Fruit fly (Drosophila melanogaster) whole organism, embryonic: Measurements from ENCODE around the gene mwh.

Experiments used
- Abd-B ChIP-seq: fragments of 200-800 bp; sonication (Bioruptor generic); optimal IDR thresholded peaks from 2 replicates; lab custom pipeline; 2018; ENCODE audit warnings: missing biosample characterization, mild to moderate bottlenecking, missing genetic modification characterization, moderate library complexity
- Adf1 ChIP-seq: fragments of 200-800 bp; sonication (Bioruptor generic); IDR thresholded peaks from 2 replicates; pipeline ENCODE4 v1.3.6; 2022; ENCODE audit warnings: missing biosample characterization, missing genetic modification characterization
- CG10543 ChIP-seq: fragments of 200-800 bp; sonication (Bioruptor generic); optimal IDR thresholded peaks from 3 replicates; lab custom pipeline; 2017; ENCODE audit warnings: missing biosample characterization, mild to moderate bottlenecking, missing genetic modification characterization, moderate library complexity
- CG13624 ChIP-seq: fragments of 200-800 bp; sonication (Bioruptor generic); optimal IDR thresholded peaks from 2 replicates; lab custom pipeline; 2016; ENCODE audit warnings: missing biosample characterization, missing genetic modification characterization
- CG1529 ChIP-seq: fragments of 200-800 bp; sonication (Bioruptor generic); optimal IDR thresholded peaks from 3 replicates; lab custom pipeline; 2018; ENCODE audit warnings: missing biosample characterization, missing genetic modification characterization
- CG17385 ChIP-seq: fragments of 200-800 bp; sonication (Bioruptor generic); optimal IDR thresholded peaks from 3 replicates; lab custom pipeline; 2018; ENCODE audit warnings: missing biosample characterization, mild to moderate bottlenecking, missing genetic modification characterization
- CG18764 ChIP-seq: fragments of 200-800 bp; sonication (Bioruptor generic); optimal IDR thresholded peaks from 3 replicates; lab custom pipeline; 2016; ENCODE audit warnings: missing biosample characterization, missing genetic modification characterization
- CG2199 ChIP-seq: fragments of 200-800 bp; sonication (Bioruptor generic); IDR thresholded peaks from 3 replicates; pipeline ENCODE4 v1.3.6; 2022; ENCODE audit warnings: missing biosample characterization, missing genetic modification characterization
- CG2875 ChIP-seq: fragments of 200-800 bp; sonication (Bioruptor generic); optimal IDR thresholded peaks from 2 replicates; lab custom pipeline; 2017; ENCODE audit warnings: missing biosample characterization, mild to moderate bottlenecking, missing genetic modification characterization, missing genetic modification reagents
- CG31365 ChIP-seq: fragments of 200-800 bp; sonication (Bioruptor generic); optimal IDR thresholded peaks from 2 replicates; lab custom pipeline; 2018; ENCODE audit warnings: missing biosample characterization, mild to moderate bottlenecking, missing genetic modification characterization
- CG4328 ChIP-seq: fragments of 200-800 bp; sonication (Bioruptor generic); optimal IDR thresholded peaks from 3 replicates; lab custom pipeline; 2017; ENCODE audit warnings: missing biosample characterization, missing genetic modification reagents, missing genetic modification characterization
- CG7786 ChIP-seq: fragments of 200-800 bp; sonication (Bioruptor generic); optimal IDR thresholded peaks from 2 replicates; lab custom pipeline; 2016; ENCODE audit warnings: missing biosample characterization, missing genetic modification characterization
- CG8359 ChIP-seq: fragments of 200-800 bp; sonication (Bioruptor generic); optimal IDR thresholded peaks from 2 replicates; lab custom pipeline; 2017; ENCODE audit warnings: missing biosample characterization, mild to moderate bottlenecking, missing genetic modification characterization, borderline replicate concordance
- CG9817 ChIP-seq: fragments of 200-800 bp; sonication (Bioruptor generic); optimal IDR thresholded peaks from 2 replicates; lab custom pipeline; 2018; ENCODE audit warnings: missing biosample characterization, mild to moderate bottlenecking, missing genetic modification characterization, moderate library complexity
- CG9876 ChIP-seq: fragments of 200-800 bp; sonication (Bioruptor generic); optimal IDR thresholded peaks from 2 replicates; lab custom pipeline; 2016; ENCODE audit warnings: missing biosample characterization, missing genetic modification characterization
- Chrac-16 ChIP-seq: fragments of 200-800 bp; sonication (Bioruptor generic); optimal IDR thresholded peaks from 3 replicates; lab custom pipeline; 2016; ENCODE audit warnings: missing biosample characterization, missing genetic modification characterization
- Doc2 ChIP-seq: fragments of 200-800 bp; sonication (Bioruptor generic); IDR thresholded peaks from 2 replicates; pipeline ENCODE4 v1.3.6; 2022; ENCODE audit warnings: missing biosample characterization, missing genetic modification characterization
- E2f1 ChIP-seq: fragments of 200-800 bp; sonication (Bioruptor generic); IDR thresholded peaks from 2 replicates; pipeline ENCODE4 v1.3.6; 2022; ENCODE audit warnings: missing biosample characterization, missing genetic modification characterization
- Ets65A ChIP-seq: fragments of 200-800 bp; sonication (Bioruptor generic); peaks from one replicate; lab custom pipeline; 2016; ENCODE audit warnings: missing biosample characterization, missing genetic modification characterization
- Fer3 ChIP-seq: fragments of 200-800 bp; sonication (Bioruptor generic); optimal IDR thresholded peaks from 2 replicates; lab custom pipeline; 2018; ENCODE audit warnings: missing biosample characterization, mild to moderate bottlenecking, missing genetic modification characterization, moderate library complexity
- HLH54F ChIP-seq: fragments of 200-800 bp; sonication (Bioruptor generic); optimal IDR thresholded peaks from 3 replicates; lab custom pipeline; 2016; ENCODE audit warnings: missing biosample characterization, missing genetic modification characterization
- Lhr ChIP-seq: fragments of 200-800 bp; sonication (Bioruptor generic); optimal IDR thresholded peaks from 3 replicates; lab custom pipeline; 2017; ENCODE audit warnings: mild to moderate bottlenecking, missing biosample characterization, missing genetic modification reagents, missing genetic modification characterization
- Nf-YA ChIP-seq: fragments of 200-800 bp; sonication (Bioruptor generic); IDR thresholded peaks from 2 replicates; pipeline ENCODE4 v1.3.6; 2022; ENCODE audit warnings: missing biosample characterization, missing genetic modification characterization
- Optix ChIP-seq: fragments of 200-800 bp; sonication (Bioruptor generic); IDR thresholded peaks from 3 replicates; pipeline ENCODE4 v1.3.6; 2022; ENCODE audit warnings: missing biosample characterization, missing genetic modification characterization
- Pdp1 ChIP-seq, 2 experiments: fragments of 200-800 bp; sonication (Bioruptor generic); optimal IDR thresholded peaks; 3 replicates each; lab custom pipeline; 2016; ENCODE audit warnings: missing biosample characterization in 2 of 2, missing genetic modification characterization in 2 of 2, mild to moderate bottlenecking in 1 of 2, moderate library complexity in 1 of 2
- Sox100B ChIP-seq: fragments of 200-800 bp; sonication (Bioruptor generic); optimal IDR thresholded peaks from 3 replicates; lab custom pipeline; 2018; ENCODE audit warnings: missing biosample characterization, mild to moderate bottlenecking, missing genetic modification characterization
- Tbp ChIP-seq: fragments of >200 bp; optimal IDR thresholded peaks from 2 replicates; lab custom pipeline; 2018; ENCODE audit warnings: missing biosample characterization, missing genetic modification characterization
- chn ChIP-seq: fragments of 200-800 bp; sonication (Bioruptor generic); optimal IDR thresholded peaks from 2 replicates; lab custom pipeline; 2016; ENCODE audit warnings: missing biosample characterization, missing genetic modification characterization
- cwo ChIP-seq: fragments of 200-800 bp; sonication (Bioruptor generic); optimal IDR thresholded peaks from 3 replicates; lab custom pipeline; 2017; ENCODE audit warnings: missing biosample characterization, missing genetic modification characterization, mild to moderate bottlenecking, moderate library complexity, missing genetic modification reagents
- eve ChIP-seq, 2 experiments: fragments of >200 bp; optimal IDR thresholded peaks; 2 replicates each; lab custom pipeline; 2017; ENCODE audit warnings: missing biosample characterization in 2 of 2, missing genetic modification characterization in 2 of 2
- fd64A ChIP-seq: fragments of 200-800 bp; sonication (Bioruptor generic); optimal IDR thresholded peaks from 3 replicates; lab custom pipeline; 2018; ENCODE audit warnings: missing biosample characterization, mild to moderate bottlenecking, missing genetic modification characterization
- her ChIP-seq: fragments of 200-800 bp; sonication (Bioruptor generic); optimal IDR thresholded peaks from 2 replicates; lab custom pipeline; 2016; ENCODE audit warnings: missing biosample characterization, missing genetic modification characterization
- insv ChIP-seq, 2 experiments: fragments of 200-800 bp; sonication (Bioruptor generic); optimal IDR thresholded peaks; 3 replicates each; lab custom pipeline; 2016 to 2018; ENCODE audit warnings: missing biosample characterization in 2 of 2, missing genetic modification characterization in 2 of 2
- kay ChIP-seq: fragments of 200-800 bp; sonication (Bioruptor generic); optimal IDR thresholded peaks from 2 replicates; lab custom pipeline; 2016; ENCODE audit warnings: missing biosample characterization, missing genetic modification characterization
- kni ChIP-seq: fragments of 200-800 bp; sonication (Bioruptor generic); optimal IDR thresholded peaks from 3 replicates; lab custom pipeline; 2017; ENCODE audit warnings: mild to moderate bottlenecking, missing biosample characterization, missing genetic modification reagents, missing genetic modification characterization
- lab ChIP-seq: fragments of 200-800 bp; sonication (Bioruptor generic); optimal IDR thresholded peaks from 3 replicates; lab custom pipeline; 2017; ENCODE audit warnings: missing biosample characterization, missing genetic modification characterization, mild to moderate bottlenecking, moderate library complexity, missing genetic modification reagents
- lilli ChIP-seq: fragments of 200-800 bp; sonication (Bioruptor generic); optimal IDR thresholded peaks from 3 replicates; lab custom pipeline; 2016; ENCODE audit warnings: missing biosample characterization, missing genetic modification characterization
- luna ChIP-seq: fragments of 200-800 bp; sonication (Bioruptor generic); optimal IDR thresholded peaks from 2 replicates; lab custom pipeline; 2016; ENCODE audit warnings: missing biosample characterization, missing genetic modification characterization
- nom ChIP-seq: fragments of 200-800 bp; sonication (Bioruptor generic); optimal IDR thresholded peaks from 2 replicates; lab custom pipeline; 2017; ENCODE audit warnings: missing biosample characterization, missing genetic modification characterization, mild to moderate bottlenecking, moderate library complexity, missing genetic modification reagents
- odd ChIP-seq: fragments of 200-800 bp; sonication (Bioruptor generic); optimal IDR thresholded peaks from 2 replicates; lab custom pipeline; 2017; ENCODE audit warnings: missing biosample characterization, mild to moderate bottlenecking, missing genetic modification characterization
- onecut ChIP-seq: fragments of 200-800 bp; sonication (Bioruptor generic); IDR thresholded peaks from 2 replicates; pipeline ENCODE4 v1.3.6; 2022; ENCODE audit warnings: missing biosample characterization, missing genetic modification characterization
- psq ChIP-seq: fragments of 200-800 bp; sonication (Bioruptor generic); optimal IDR thresholded peaks from 2 replicates; lab custom pipeline; 2017; ENCODE audit warnings: missing biosample characterization, missing genetic modification characterization
- repo ChIP-seq: fragments of 200-800 bp; sonication (Bioruptor generic); optimal IDR thresholded peaks from 2 replicates; lab custom pipeline; 2016; ENCODE audit warnings: missing biosample characterization, missing genetic modification characterization
- sd ChIP-seq: fragments of 200-800 bp; sonication (Bioruptor generic); optimal IDR thresholded peaks from 3 replicates; lab custom pipeline; 2018; ENCODE audit warnings: missing biosample characterization, mild to moderate bottlenecking, missing genetic modification characterization, moderate library complexity
- shn ChIP-seq: fragments of 200-800 bp; sonication (Bioruptor generic); optimal IDR thresholded peaks from 3 replicates; lab custom pipeline; 2016; ENCODE audit warnings: missing biosample characterization, missing genetic modification characterization
- tll ChIP-seq, 2 experiments: fragments of 200-800 bp in 1 of 2; fragments of >200 bp in 1 of 2; sonication (Bioruptor generic) in 1 of 2; optimal IDR thresholded peaks; 2 replicates each; lab custom pipeline; 2017 to 2019; ENCODE audit warnings: missing biosample characterization in 2 of 2, missing genetic modification characterization in 2 of 2, mild to moderate bottlenecking in 1 of 2, moderate library complexity in 1 of 2
- toy ChIP-seq: fragments of 200-800 bp; sonication (Bioruptor generic); IDR thresholded peaks from 2 replicates; pipeline ENCODE4 v1.3.6; 2022; ENCODE audit warnings: missing biosample characterization, missing genetic modification characterization
- tup ChIP-seq: fragments of 200-800 bp; sonication (Bioruptor generic); optimal IDR thresholded peaks from 2 replicates; lab custom pipeline; 2016; ENCODE audit warnings: missing biosample characterization, mild to moderate bottlenecking, missing genetic modification characterization, moderate library complexity

The mwh gene

dm6 chr3L:1204674-1205547, 4.3 kb downstream of the mwh start, which contains the start of gene CG9119 (continued):
- TF ChIP-seq CG2875 (GFP tag; lab: Kevin White, UChicago), result no peak
- no peak for TF ChIP-seq Lhr (GFP tag; lab: Kevin White, UChicago)
- no peak for TF ChIP-seq luna (GFP tag; lab: Kevin White, UChicago)
- TF ChIP-seq sd (tag; lab: Kevin White, UChicago), result peak; percentile 27
- no peak for TF ChIP-seq chn (GFP tag; lab: Kevin White, UChicago)
- TF ChIP-seq CG1529 (GFP tag; lab: Kevin White, UChicago), result peak; percentile 18
- peak; percentile 75 for TF ChIP-seq shn (GFP tag; lab: Kevin White, UChicago)
- TF ChIP-seq Fer3 (tag; lab: Kevin White, UChicago), result peak; percentile 47
- no peak for TF ChIP-seq tup
- no peak for TF ChIP-seq E2f1 (GFP tag; lab: Robert Waterston, UW)
- TF ChIP-seq psq (GFP tag; lab: Kevin White, UChicago), result no peak
- TF ChIP-seq insv (GFP tag; optimal IDR thresholded peaks at IDR 0.05; lab: Kevin White, UChicago), result no peak
- TF ChIP-seq Abd-B (GFP tag; lab: Kevin White, UChicago), result peak; percentile 54
- peak; percentile 65 for TF ChIP-seq her
- TF ChIP-seq Tbp (GFP tag; lab: Kevin White, UChicago), result no peak
- TF ChIP-seq CG10543 (GFP tag; lab: Kevin White, UChicago), result peak; percentile 84
- peak; percentile 49 for TF ChIP-seq kni
- peak; percentile 17 for TF ChIP-seq CG8359 (GFP tag; lab: Kevin White, UChicago)
- peak; percentile 57 for TF ChIP-seq CG9876
- TF ChIP-seq CG7786 (GFP tag; lab: Kevin White, UChicago), result peak; percentile 76
- TF ChIP-seq cwo (GFP tag; lab: Kevin White, UChicago), result peak; percentile 93
- TF ChIP-seq Ets65A (GFP tag; lab: Kevin White, UChicago), result peak; percentile 95
- no peak for TF ChIP-seq kay (GFP tag; lab: Kevin White, UChicago)
- no peak for TF ChIP-seq Nf-YA (GFP tag; lab: Robert Waterston, UW)
- peak; percentile 70 for TF ChIP-seq lab
- TF ChIP-seq Sox100B, result peak; percentile 71
- TF ChIP-seq Optix, result peak; percentile 52; the same call in 1 of the 3 replicates
- TF ChIP-seq Pdp1 (GFP tag; optimal IDR thresholded peaks at IDR 0.05; lab: Kevin White, UChicago), result peak; percentile 42 to 66
- TF ChIP-seq CG18764 (GFP tag; lab: Kevin White, UChicago), result no peak
- TF ChIP-seq CG13624 (GFP tag; lab: Kevin White, UChicago), result peak; percentile 71
- TF ChIP-seq eve (GFP tag; optimal IDR thresholded peaks at IDR 0.05; lab: Kevin White, UChicago), result no peak
- no peak for TF ChIP-seq Doc2 (GFP tag; lab: Robert Waterston, UW)
- peak; percentile 67 for TF ChIP-seq odd (GFP tag; lab: Kevin White, UChicago)
- 0 out of 2 replicates have a peak, but pooled peaks have one; percentile 7 for TF ChIP-seq Adf1 (GFP tag; lab: Robert Waterston, UW)
- no peak for TF ChIP-seq repo (GFP tag; lab: Kevin White, UChicago)
- peak; percentile 44 for TF ChIP-seq CG9817 (tag; lab: Kevin White, UChicago)
- no peak for TF ChIP-seq CG2199 (GFP tag; lab: Robert Waterston, UW)
- TF ChIP-seq CG31365 (tag; lab: Kevin White, UChicago), result peak; percentile 9
- peak; percentile 64 for TF ChIP-seq HLH54F (GFP tag; lab: Kevin White, UChicago)
- TF ChIP-seq tll (GFP tag; optimal IDR thresholded peaks at IDR 0.05; lab: Kevin White, UChicago), result no peak
- TF ChIP-seq CG17385 (GFP tag; lab: Kevin White, UChicago), result peak; percentile 60
- peak; percentile 10; the same call in 1 of the 2 replicates for TF ChIP-seq onecut (GFP tag; lab: Robert Waterston, UW)
- TF ChIP-seq nom (GFP tag; lab: Kevin White, UChicago), result peak; percentile 11
- TF ChIP-seq Chrac-16, result peak; percentile 42
- TF ChIP-seq toy (GFP tag; lab: Robert Waterston, UW), result no peak
- peak; percentile 45 for TF ChIP-seq fd64A
- TF ChIP-seq lilli (GFP tag; lab: Kevin White, UChicago), result peak; percentile 72
- peak; percentile 52 for TF ChIP-seq CG4328 (GFP tag; lab: Kevin White, UChicago)
